Worm (Caenorhabditis elegans) whole organism, young adult: ENCODE data around the gene Y59H11AM.1.

ENCODE experiments used
- C06A6.2 ChIP-seq: fragments of 200-800 bp; sonication (Bioruptor generic); conservative IDR thresholded peaks from 2 replicates; pipeline ENCODE4 v1.3.6; 2022; ENCODE audit warnings: missing genetic modification characterization, missing compliant biosample characterization
- F22D6.2 ChIP-seq: sonication (generic microtip); optimal IDR thresholded peaks from 2 replicates; lab custom pipeline; 2016; ENCODE audit warnings: mild to moderate bottlenecking, missing genetic modification characterization, missing compliant biosample characterization
- F33H1.4 ChIP-seq: fragments of 200-800 bp; sonication (Bioruptor generic); IDR thresholded peaks from 2 replicates; pipeline ENCODE4 v1.3.6; 2022; ENCODE audit warnings: missing genetic modification reagents, missing genetic modification characterization, missing compliant biosample characterization
- Y53G8AR.9 ChIP-seq: fragments of 200-800 bp; sonication (Bioruptor generic); conservative IDR thresholded peaks from 2 replicates; pipeline ENCODE4 v1.3.6; 2022; ENCODE audit warnings: missing genetic modification reagents, missing genetic modification characterization, missing compliant biosample characterization
- Y56A3A.18 ChIP-seq: fragments of 200-800 bp; sonication (Bioruptor generic); IDR thresholded peaks from 2 replicates; pipeline ENCODE4 v1.3.6; 2022; ENCODE audit warnings: missing genetic modification reagents, missing genetic modification characterization, missing compliant biosample characterization
- athp-1 ChIP-seq: sonication (generic microtip); optimal IDR thresholded peaks from 2 replicates; lab custom pipeline; 2017; ENCODE audit warnings: mild to moderate bottlenecking, missing genetic modification characterization, missing compliant biosample characterization
- attf-5 ChIP-seq: fragments of 200-800 bp; sonication (Bioruptor generic); optimal IDR thresholded peaks from 2 replicates; lab custom pipeline; 2018; ENCODE audit warnings: mild to moderate bottlenecking, missing genetic modification characterization, missing compliant biosample characterization
- attf-6 ChIP-seq: fragments of 200-800 bp; sonication (Bioruptor generic); IDR thresholded peaks from 2 replicates; pipeline ENCODE4 v1.3.6; 2022; ENCODE audit warnings: missing genetic modification reagents, missing genetic modification characterization, missing compliant biosample characterization
- bed-1 ChIP-seq: fragments of 200-800 bp; sonication (Bioruptor generic); IDR thresholded peaks from 2 replicates; pipeline ENCODE4 v1.3.6; 2022; ENCODE audit warnings: missing genetic modification reagents, missing genetic modification characterization, missing compliant biosample characterization
- cebp-1 ChIP-seq, 2 experiments: fragments of 200-800 bp in 1 of 2; sonication (Bioruptor generic) in 1 of 2; sonication (generic microtip) in 1 of 2; IDR thresholded peaks in 1 of 2; optimal IDR thresholded peaks in 1 of 2; 2 replicates each; pipeline versions ENCODE4 v1.3.6 to Lab custom; 2017 to 2022; ENCODE audit warnings: missing compliant biosample characterization in 2 of 2, missing genetic modification characterization in 2 of 2, mild to moderate bottlenecking in 1 of 2, missing genetic modification reagents in 1 of 2, moderate library complexity in 1 of 2
- cebp-2 ChIP-seq: fragments of 200-800 bp; sonication (Bioruptor generic); IDR thresholded peaks from 2 replicates; pipeline ENCODE4 v1.3.6; 2022; ENCODE audit warnings: missing genetic modification characterization, missing compliant biosample characterization
- dpff-1 ChIP-seq: sonication (generic microtip); optimal IDR thresholded peaks from 2 replicates; lab custom pipeline; 2017; ENCODE audit warnings: mild to moderate bottlenecking, missing genetic modification characterization, missing compliant biosample characterization
- hmg-1.2 ChIP-seq: fragments of 200-800 bp; sonication (Bioruptor generic); IDR thresholded peaks from 2 replicates; pipeline ENCODE4 v1.3.6; 2022; ENCODE audit warnings: missing genetic modification reagents, missing genetic modification characterization, missing compliant biosample characterization
- hmg-20 ChIP-seq: fragments of 200-800 bp; sonication (Bioruptor generic); IDR thresholded peaks from 2 replicates; pipeline ENCODE4 v1.3.6; 2022; ENCODE audit warnings: missing genetic modification reagents, missing genetic modification characterization, missing compliant biosample characterization
- hrde-1 ChIP-seq: sonication (generic microtip); optimal IDR thresholded peaks from 2 replicates; lab custom pipeline; 2016; ENCODE audit warnings: missing genetic modification characterization, mild to moderate bottlenecking, missing compliant biosample characterization, moderate library complexity, missing genotype, missing genetic modification reagents, borderline replicate concordance
- lin-35 ChIP-seq, 3 experiments: fragments of 150-350 bp in 2 of 3; sonication (generic microtip) in 1 of 3; optimal IDR thresholded peaks; 2 replicates each; lab custom pipeline; 2014 to 2018; ENCODE audit warnings: missing biosample characterization in 3 of 3, missing genetic modification characterization in 3 of 3, missing genetic modification reagents in 3 of 3
- lin-54 ChIP-seq: fragments of 200-800 bp; sonication (Bioruptor generic); optimal IDR thresholded peaks from 2 replicates; lab custom pipeline; 2018; ENCODE audit warnings: mild to moderate bottlenecking, missing genetic modification characterization, missing compliant biosample characterization
- lsl-1 ChIP-seq: fragments of 200-800 bp; sonication (Bioruptor generic); optimal IDR thresholded peaks from 2 replicates; lab custom pipeline; 2018; ENCODE audit warnings: mild to moderate bottlenecking, missing genetic modification characterization, moderate library complexity, missing compliant biosample characterization
- madf-6 ChIP-seq: fragments of 200-800 bp; sonication (Bioruptor generic); IDR thresholded peaks from 2 replicates; pipeline ENCODE4 v1.3.6; 2022; ENCODE audit warnings: missing genetic modification reagents, missing genetic modification characterization, missing compliant biosample characterization
- mcd-1 ChIP-seq: fragments of 200-800 bp; sonication (Bioruptor generic); IDR thresholded peaks from 2 replicates; pipeline ENCODE4 v1.3.6; 2022; ENCODE audit warnings: missing genetic modification reagents, missing genetic modification characterization, missing compliant biosample characterization
- mel-28 ChIP-seq: sonication (generic microtip); optimal IDR thresholded peaks from 2 replicates; lab custom pipeline; 2016; ENCODE audit warnings: borderline replicate concordance, mild to moderate bottlenecking, missing genetic modification characterization, missing compliant biosample characterization
- nfyb-1 ChIP-seq: fragments of 200-800 bp; sonication (Bioruptor generic); IDR thresholded peaks from 2 replicates; pipeline ENCODE4 v1.3.6; 2022; ENCODE audit warnings: missing genetic modification reagents, missing genetic modification characterization, missing compliant biosample characterization
- nhr-179 ChIP-seq: sonication (generic microtip); optimal IDR thresholded peaks from 2 replicates; lab custom pipeline; 2016; ENCODE audit warnings: mild to moderate bottlenecking, missing genetic modification characterization, missing compliant biosample characterization
- nhr-80 ChIP-seq: sonication (generic microtip); optimal IDR thresholded peaks from 2 replicates; lab custom pipeline; 2016; ENCODE audit warnings: missing genetic modification characterization, missing compliant biosample characterization
- repo-1 ChIP-seq: sonication (generic microtip); optimal IDR thresholded peaks from 2 replicates; lab custom pipeline; 2017; ENCODE audit warnings: mild to moderate bottlenecking, missing genetic modification characterization, missing compliant biosample characterization
- rpc-1 ChIP-seq, 2 experiments: fragments of 150-350 bp in 1 of 2; sonication (generic microtip) in 1 of 2; optimal IDR thresholded peaks; 2 replicates each; lab custom pipeline; 2014 to 2018; ENCODE audit warnings: missing biosample characterization in 1 of 2, missing genetic modification characterization in 1 of 2, missing genetic modification reagents in 1 of 2, missing genotype in 1 of 2
- snpc-1.1 ChIP-seq: sonication (generic microtip); optimal IDR thresholded peaks from 2 replicates; lab custom pipeline; 2017; ENCODE audit warnings: missing genetic modification characterization, mild to moderate bottlenecking, missing compliant biosample characterization, antibody characterized with exemption, moderate library complexity, missing genotype, missing genetic modification reagents; ENCODE audit not compliant: insufficient read depth
- tbp1 ChIP-seq: fragments of 200-800 bp; sonication (Bioruptor generic); optimal IDR thresholded peaks from 2 replicates; lab custom pipeline; 2018; ENCODE audit warnings: mild to moderate bottlenecking, missing genetic modification characterization, missing compliant biosample characterization
- tlf-1 ChIP-seq: fragments of 200-800 bp; sonication (Bioruptor generic); optimal IDR thresholded peaks from 2 replicates; lab custom pipeline; 2018; ENCODE audit warnings: mild to moderate bottlenecking, missing genetic modification characterization, missing compliant biosample characterization
- xnd-1 ChIP-seq: sonication (generic microtip); optimal IDR thresholded peaks from 2 replicates; lab custom pipeline; 2016; ENCODE audit warnings: missing genotype, missing genetic modification reagents, missing genetic modification characterization, missing compliant biosample characterization
- ztf-25 ChIP-seq: fragments of 200-800 bp; sonication (Bioruptor generic); IDR thresholded peaks from 2 replicates; pipeline ENCODE4 v1.3.6; 2022; ENCODE audit warnings: missing genetic modification reagents, missing genetic modification characterization, missing compliant biosample characterization
- ztf-26 ChIP-seq: sonication (generic microtip); optimal IDR thresholded peaks from 2 replicates; lab custom pipeline; 2017; ENCODE audit warnings: missing genetic modification characterization, missing compliant biosample characterization

Y59H11AM.1 gene

ce11 chrIV:8534997-8535414 lies 36.2 kb upstream of the Y59H11AM.1 start (continued):
- TF ChIP-seq nhr-80 (peak; percentile 71), nhr-179 (tag; lab: Kevin White, UChicago) (no peak), attf-5 (GFP tag; lab: Kevin White, UChicago) (no peak), hrde-1 (tag; lab: Kevin White, UChicago) (no peak), Y56A3A.18 (GFP tag; lab: Robert Waterston, UW) (no peak)

- TF ChIP-seq snpc-1.1 (tag; lab: Kevin White, UChicago) (no peak), bed-1 (no peak), athp-1 (tag; lab: Kevin White, UChicago) (no peak), xnd-1 (tag; lab: Kevin White, UChicago) (no peak), ztf-25 (GFP tag; lab: Robert Waterston, UW) (no peak), attf-6 (GFP tag; lab: Robert Waterston, UW) (no peak), rpc-1 (optimal IDR thresholded peaks at IDR 0.05; lab: Kevin White, UChicago) (no peak), rpc-1 (tag; optimal IDR thresholded peaks at IDR 0.05; lab: Kevin White, UChicago) (no peak), cebp-2 (GFP tag; lab: Robert Waterston, UW) (no peak)
Measured at ce11 chrIV:8535946-8536345, 35.3 kb upstream of the Y59H11AM.1 start.

DNA sequence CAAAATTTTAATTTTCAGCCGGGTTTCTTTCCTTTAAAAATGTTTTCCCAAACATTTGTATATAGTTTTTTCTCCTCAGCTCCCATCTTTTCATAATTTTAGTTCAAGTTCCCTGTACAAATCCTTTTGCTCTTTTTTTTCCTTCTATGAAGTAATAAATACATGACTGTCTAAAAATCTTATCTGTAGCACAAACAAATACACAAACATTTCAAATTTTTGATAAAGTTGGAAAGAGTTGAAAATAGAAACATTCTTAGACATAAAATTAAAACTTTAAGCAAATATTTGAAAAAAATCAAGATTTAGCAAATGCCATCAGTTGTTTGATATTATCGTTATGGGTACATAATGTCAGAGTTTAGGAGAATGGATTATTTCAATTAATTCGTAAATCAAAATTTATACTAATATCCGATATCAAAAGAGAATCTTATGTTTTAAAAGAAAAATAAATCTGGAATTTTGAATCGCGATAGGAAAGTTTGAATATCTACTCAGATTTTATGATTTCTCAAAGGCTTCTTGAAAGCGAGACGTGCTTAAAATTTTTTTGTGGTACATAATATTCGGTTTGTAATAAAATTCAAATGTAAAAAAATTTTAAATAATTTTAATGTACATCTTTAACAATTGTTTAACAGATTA lies 33.1 kb upstream of the Y59H11AM.1 start:
- TF ChIP-seq dpff-1 (tag; lab: Kevin White, UChicago) (peak; percentile 37), F22D6.2 (tag; lab: Kevin White, UChicago) (no peak), nfyb-1 (GFP tag; lab: Robert Waterston, UW) (0 out of 2 replicates have a peak, but pooled peaks have one; percentile 36), C06A6.2 (GFP tag; lab: Robert Waterston, UW) (0 out of 2 replicates have a peak, but pooled peaks have one; percentile 19), ztf-26 (tag; lab: Kevin White, UChicago) (no peak), repo-1 (peak; percentile 50), Y53G8AR.9 (GFP tag; lab: Robert Waterston, UW) (0 out of 2 replicates have a peak, but pooled peaks have one; percentile 56), cebp-2 (GFP tag; lab: Robert Waterston, UW) (no peak), cebp-1 (GFP tag; IDR thresholded peaks at IDR 0.05; lab: Robert Waterston, UW) (no peak), cebp-1 (tag; optimal IDR thresholded peaks at IDR 0.05; lab: Kevin White, UChicago) (peak; percentile 11), tlf-1 (GFP tag; lab: Kevin White, UChicago) (peak; percentile 26), tbp1 (GFP tag; lab: Kevin White, UChicago) (no peak), mel-28 (tag; lab: Kevin White, UChicago) (no peak)

- peak; percentile 35; the same call in 1 of the 2 replicates for TF ChIP-seq madf-6 (GFP tag; lab: Robert Waterston, UW)
- TF ChIP-seq lin-54 (GFP tag; lab: Kevin White, UChicago), result peak; percentile 54
- no peak for TF ChIP-seq mcd-1 (GFP tag; lab: Robert Waterston, UW)
- 0 out of 2 replicates have a peak, but pooled peaks have one; percentile 6 for TF ChIP-seq hmg-1.2 (GFP tag; lab: Robert Waterston, UW)
- 0 out of 2 replicates have a peak, but pooled peaks have one; percentile 9 for TF ChIP-seq F33H1.4 (GFP tag; lab: Robert Waterston, UW)
- no peak for TF ChIP-seq hmg-20 (GFP tag; lab: Robert Waterston, UW)
- peak; percentile 71 for TF ChIP-seq lsl-1
- TF ChIP-seq lin-35 (GFP tag; optimal IDR thresholded peaks at IDR 0.05; lab: Kevin White, UChicago), result peak in 1 of 3 experiments; percentile 15
- TF ChIP-seq, all 124 proteins: peak for 6
Measured at ce11 chrIV:8538659-8539173, 32.5 kb upstream of the Y59H11AM.1 start, which contains the start of gene hyl-1. Gene hyl-1 (plus strand): TSS chrIV:8539123.
